Worm (Caenorhabditis elegans): ENCODE data around the gene ten-1.

ten-1 gene

DNA sequence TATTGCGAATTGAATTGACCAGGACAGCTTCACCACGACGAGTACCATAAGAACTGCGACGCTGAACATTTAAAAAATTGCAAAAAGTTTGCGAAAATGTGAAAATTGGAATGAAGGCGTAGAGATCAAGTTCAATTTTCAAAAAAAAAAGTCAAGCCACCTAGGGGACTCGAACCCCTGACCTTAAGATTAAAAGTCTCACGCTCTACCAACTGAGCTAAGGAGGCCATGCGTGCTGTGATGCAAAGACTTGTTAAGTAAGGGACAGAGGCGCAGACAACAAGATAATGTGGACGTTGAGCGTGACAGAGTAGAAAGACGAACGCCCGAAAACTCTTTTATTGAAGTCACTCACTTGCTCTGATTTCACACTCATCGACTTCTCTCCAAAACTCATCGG is 66.8 kb downstream of the ten-1 start:
- TF ChIP-seq F13H6.1 (tag; optimal IDR thresholded peaks at IDR 0.05) (peak; percentile 33), ceh-19 (GFP tag; optimal IDR thresholded peaks at IDR 0.05) (peak; percentile 36), unc-86 (tag; optimal IDR thresholded peaks at IDR 0.05) (peak; percentile 44), odd-2 (tag; optimal IDR thresholded peaks at IDR 0.05) (no peak), hlh-30 (tag; optimal IDR thresholded peaks at IDR 0.05; ENCODE audit: insufficient read depth) (peak; percentile 58), ceh-24 (tag; optimal IDR thresholded peaks at IDR 0.05) (no peak), pqm-1 (tag; optimal IDR thresholded peaks at IDR 0.05) (no peak), fkh-10 (GFP tag; optimal IDR thresholded peaks at IDR 0.05) (no peak), ceh-34 (tag; optimal IDR thresholded peaks at IDR 0.05) (peak; percentile 55), gmeb-2 (tag; optimal IDR thresholded peaks at IDR 0.05) (peak; percentile 64), nhr-232 (tag; optimal IDR thresholded peaks at IDR 0.05) (peak; percentile 79), zip-5 (tag; optimal IDR thresholded peaks at IDR 0.05) (peak; percentile 33), K02D7.2 (tag; optimal IDR thresholded peaks at IDR 0.05) (peak; percentile 52), unc-55 (GFP tag; optimal IDR thresholded peaks at IDR 0.05) (no peak), pha-2 (tag; optimal IDR thresholded peaks at IDR 0.05) (no peak), rnt-1 (tag; optimal IDR thresholded peaks at IDR 0.05) (peak; percentile 67), pros-1 (tag; optimal IDR thresholded peaks at IDR 0.05) (no peak), ttx-3 (tag; optimal IDR thresholded peaks at IDR 0.05) (peak; percentile 58), che-1 (tag; optimal IDR thresholded peaks at IDR 0.05) (peak; percentile 77), ets-4 (tag; optimal IDR thresholded peaks at IDR 0.05) (no peak), fax-1 (tag; optimal IDR thresholded peaks at IDR 0.05) (peak; percentile 55), sox-4 (tag; optimal IDR thresholded peaks at IDR 0.05) (peak; percentile 76), T23F11.4 (GFP tag; optimal IDR thresholded peaks at IDR 0.05) (peak; percentile 58), sox-2 (GFP tag; IDR thresholded peaks at IDR 0.05) (peak; percentile 66), ceh-22 (tag; optimal IDR thresholded peaks at IDR 0.05) (no peak), pat-9 (tag; optimal IDR thresholded peaks at IDR 0.05) (peak; percentile 69), pax-1 (tag; optimal IDR thresholded peaks at IDR 0.05) (no peak), ceh-14 (tag; optimal IDR thresholded peaks at IDR 0.05) (peak; percentile 47), ceh-48 (tag; optimal IDR thresholded peaks at IDR 0.05) (peak; percentile 60), sdc-2 (tag; optimal IDR thresholded peaks at IDR 0.05) (peak; percentile 68), ceh-45 (GFP tag; IDR thresholded peaks at IDR 0.05) (peak; percentile 70), Y22D7AL.16 (tag; optimal IDR thresholded peaks at IDR 0.05) (peak; percentile 54), hlh-6 (tag; optimal IDR thresholded peaks at IDR 0.05) (peak; percentile 78), ceh-18 (tag; optimal IDR thresholded peaks at IDR 0.05) (peak; percentile 74), ceh-31 (tag; optimal IDR thresholded peaks at IDR 0.05) (peak; percentile 55), hlh-8 (tag; optimal IDR thresholded peaks at IDR 0.05) (peak; percentile 53), madf-2 (tag; optimal IDR thresholded peaks at IDR 0.05) (peak; percentile 75), lim-6 (tag; optimal IDR thresholded peaks at IDR 0.05) (no peak), ref-2 (tag; optimal IDR thresholded peaks at IDR 0.05) (peak; percentile 61), nfya-1 (tag; optimal IDR thresholded peaks at IDR 0.05) (peak; percentile 54), hlh-13 (GFP tag; optimal IDR thresholded peaks at IDR 0.05) (no peak), ceh-30 (tag; optimal IDR thresholded peaks at IDR 0.05) (no peak), dmd-4 (tag; optimal IDR thresholded peaks at IDR 0.05; ENCODE audit: borderline replicate concordance) (peak; percentile 57), tbx-2 (tag; optimal IDR thresholded peaks at IDR 0.05) (peak; percentile 70), ceh-2 (tag; optimal IDR thresholded peaks at IDR 0.05) (peak; percentile 27), tbx-7 (tag; optimal IDR thresholded peaks at IDR 0.05) (no peak), dve-1 (tag; optimal IDR thresholded peaks at IDR 0.05) (peak; percentile 47), C38D4.7 (GFP tag; optimal IDR thresholded peaks at IDR 0.05) (peak; percentile 69), ahr-1 (tag; optimal IDR thresholded peaks at IDR 0.05) (no peak), unc-42 (tag; optimal IDR thresholded peaks at IDR 0.05) (peak; percentile 74), K09A11.1 (tag; optimal IDR thresholded peaks at IDR 0.05; ENCODE audit: insufficient read depth) (peak; percentile 54), elt-4 (tag; optimal IDR thresholded peaks at IDR 0.05) (no peak), lin-11 (tag; optimal IDR thresholded peaks at IDR 0.05) (peak; percentile 63), nhr-11 (tag; optimal IDR thresholded peaks at IDR 0.05) (no peak)

Data from whole organism, late embryonic.